Worm (Caenorhabditis elegans) whole organism, early embryonic: ENCODE results near the gene gst-4.

Experiments used
- aly-1 ChIP-seq: sonication (generic microtip); optimal IDR thresholded peaks from 2 replicates; lab custom pipeline; 2016; ENCODE audit warnings: missing genetic modification characterization, missing compliant biosample characterization
- ama-1 ChIP-seq: fragments of 150-350 bp; optimal IDR thresholded peaks from 2 replicates; lab custom pipeline; 2014
- ceh-13 ChIP-seq: fragments of 200-800 bp; sonication (Bioruptor generic); optimal IDR thresholded peaks from 2 replicates; lab custom pipeline; 2018; ENCODE audit warnings: mild to moderate bottlenecking, missing genetic modification characterization, missing compliant biosample characterization
- ets-7 ChIP-seq: sonication (generic microtip); optimal IDR thresholded peaks from 2 replicates; lab custom pipeline; 2016; ENCODE audit warnings: missing genotype, missing genetic modification characterization, missing compliant biosample characterization
- flt-1 ChIP-seq: fragments of 200-800 bp; sonication (Bioruptor generic); IDR thresholded peaks from 2 replicates; pipeline ENCODE4 v1.3.6; 2022; ENCODE audit warnings: missing genetic modification characterization, missing compliant biosample characterization
- hmbx-1 ChIP-seq: sonication (generic microtip); optimal IDR thresholded peaks from 2 replicates; lab custom pipeline; 2016; ENCODE audit warnings: mild to moderate bottlenecking, missing genetic modification characterization, missing compliant biosample characterization
- hmg-4 ChIP-seq: fragments of 200-800 bp; sonication (Bioruptor generic); optimal IDR thresholded peaks from 2 replicates; lab custom pipeline; 2018; ENCODE audit warnings: mild to moderate bottlenecking, missing genetic modification characterization, missing compliant biosample characterization
- hnd-1 ChIP-seq: sonication (generic microtip); optimal IDR thresholded peaks from 2 replicates; lab custom pipeline; 2016; ENCODE audit warnings: missing genetic modification characterization, missing compliant biosample characterization
- scrt-1 ChIP-seq: fragments of 200-800 bp; sonication (Bioruptor generic); IDR thresholded peaks from 2 replicates; pipeline ENCODE4 v1.3.6; 2022; ENCODE audit warnings: missing genetic modification characterization, missing compliant biosample characterization
- tbx-11 ChIP-seq: fragments of 200-800 bp; sonication (Bioruptor generic); IDR thresholded peaks from 2 replicates; pipeline ENCODE4 v1.3.6; 2022; ENCODE audit warnings: missing genetic modification characterization, missing compliant biosample characterization
- tbx-37 ChIP-seq: fragments of 200-800 bp; sonication (Bioruptor generic); conservative IDR thresholded peaks from 2 replicates; pipeline ENCODE4 v1.3.6; 2022; ENCODE audit warnings: missing genetic modification reagents, missing genetic modification characterization, missing compliant biosample characterization

ce11 chrIV:10141930-10142505 is at the start of gene gst-4, which contains the start of the genes gst-2 and dhs-12:
- TF ChIP-seq scrt-1 (GFP tag; lab: Robert Waterston, UW), result no peak
- TF ChIP-seq tbx-37, result no peak
- TF ChIP-seq hmg-4 (GFP tag; lab: Kevin White, UChicago), result no peak
- TF ChIP-seq aly-1, result no peak
- no peak for TF ChIP-seq hnd-1 (tag; lab: Kevin White, UChicago)
- no peak for TF ChIP-seq ets-7 (tag; lab: Kevin White, UChicago)
- no peak for TF ChIP-seq ceh-13 (GFP tag; lab: Kevin White, UChicago)
- no peak for TF ChIP-seq ama-1 (lab: Kevin White, UChicago)
- no peak for TF ChIP-seq flt-1
- no peak for TF ChIP-seq hmbx-1 (tag; lab: Kevin White, UChicago)
- TF ChIP-seq tbx-11 (GFP tag; lab: Robert Waterston, UW), result no peak
